Fruit fly (Drosophila melanogaster) whole organism, embryonic: ENCODE measurements around the gene Tengl3.

Source experiments
- Abd-B ChIP-seq: fragments of 200-800 bp; sonication (Bioruptor generic); optimal IDR thresholded peaks from 2 replicates; lab custom pipeline; 2018; ENCODE audit warnings: missing biosample characterization, mild to moderate bottlenecking, missing genetic modification characterization, moderate library complexity
- Atf-2 ChIP-seq: fragments of 200-800 bp; sonication (Bioruptor generic); optimal IDR thresholded peaks from 2 replicates; lab custom pipeline; 2016; ENCODE audit warnings: missing biosample characterization, missing genetic modification characterization
- B-H1 ChIP-seq: fragments of 200-800 bp; sonication (Bioruptor generic); IDR thresholded peaks from 3 replicates; pipeline ENCODE4 v1.3.6; 2022; ENCODE audit warnings: missing biosample characterization, missing genetic modification characterization
- Bdp1 ChIP-seq: fragments of 200-800 bp; sonication (Bioruptor generic); optimal IDR thresholded peaks from 3 replicates; lab custom pipeline; 2016; ENCODE audit warnings: missing biosample characterization, missing genetic modification characterization
- CG10147 ChIP-seq: fragments of 200-800 bp; sonication (Bioruptor generic); optimal IDR thresholded peaks from 2 replicates; lab custom pipeline; 2019; ENCODE audit warnings: missing biosample characterization, mild to moderate bottlenecking, missing genetic modification characterization, moderate library complexity
- CG10209 ChIP-seq: fragments of 200-800 bp; sonication (Bioruptor generic); optimal IDR thresholded peaks from 3 replicates; lab custom pipeline; 2017; ENCODE audit warnings: missing biosample characterization, mild to moderate bottlenecking, missing genetic modification characterization, missing genetic modification reagents
- CG10274 ChIP-seq: fragments of 200-800 bp; sonication (Bioruptor generic); optimal IDR thresholded peaks from 3 replicates; lab custom pipeline; 2017; ENCODE audit warnings: missing biosample characterization, mild to moderate bottlenecking, missing genetic modification characterization
- CG10431 ChIP-seq: fragments of 200-800 bp; sonication (Bioruptor generic); optimal IDR thresholded peaks from 3 replicates; lab custom pipeline; 2018; ENCODE audit warnings: missing biosample characterization, mild to moderate bottlenecking, missing genetic modification characterization
- CG11695 ChIP-seq: fragments of 200-800 bp; sonication (Bioruptor generic); IDR thresholded peaks from 3 replicates; pipeline ENCODE4 v1.3.6; 2022; ENCODE audit warnings: missing biosample characterization, missing genetic modification characterization
- CG12071 ChIP-seq: fragments of 200-800 bp; sonication (Bioruptor generic); optimal IDR thresholded peaks from 3 replicates; lab custom pipeline; 2018; ENCODE audit warnings: missing biosample characterization, mild to moderate bottlenecking, missing genetic modification characterization
- CG1603 ChIP-seq: fragments of 200-800 bp; sonication (Bioruptor generic); optimal IDR thresholded peaks from 2 replicates; lab custom pipeline; 2019; ENCODE audit warnings: missing biosample characterization, mild to moderate bottlenecking, missing genetic modification characterization, moderate library complexity
- CG31365 ChIP-seq: fragments of 200-800 bp; sonication (Bioruptor generic); optimal IDR thresholded peaks from 2 replicates; lab custom pipeline; 2018; ENCODE audit warnings: missing biosample characterization, mild to moderate bottlenecking, missing genetic modification characterization
- CG31441 ChIP-seq: fragments of 200-800 bp; sonication (Bioruptor generic); IDR thresholded peaks from 2 replicates; pipeline ENCODE4 v1.3.6; 2022; ENCODE audit warnings: missing biosample characterization, missing genetic modification characterization
- CG3726 ChIP-seq: fragments of 200-800 bp; sonication (Bioruptor generic); IDR thresholded peaks from 3 replicates; pipeline ENCODE4, ENCODE4 v1.3.6; 2022; ENCODE audit warnings: missing biosample characterization, missing genetic modification characterization
- CG4360 ChIP-seq: fragments of 200-800 bp; sonication (Bioruptor generic); IDR thresholded peaks from 2 replicates; pipeline ENCODE4 v1.3.6; 2022; ENCODE audit warnings: missing biosample characterization, missing genetic modification characterization
- CG4730 ChIP-seq: fragments of 200-800 bp; sonication (Bioruptor generic); IDR thresholded peaks from 2 replicates; pipeline ENCODE4 v1.3.6; 2022; ENCODE audit warnings: missing biosample characterization, missing genetic modification characterization
- CG4820 ChIP-seq: fragments of 200-800 bp; sonication (Bioruptor generic); optimal IDR thresholded peaks from 3 replicates; lab custom pipeline; 2016; ENCODE audit warnings: missing biosample characterization, missing genetic modification characterization
- CG4854 ChIP-seq: fragments of 200-800 bp; sonication (Bioruptor generic); optimal IDR thresholded peaks from 2 replicates; lab custom pipeline; 2016; ENCODE audit warnings: missing biosample characterization, missing genetic modification characterization, inconsistent platforms
- CG6654 ChIP-seq: fragments of 200-800 bp; sonication (Bioruptor generic); optimal IDR thresholded peaks from 2 replicates; lab custom pipeline; 2017; ENCODE audit warnings: missing biosample characterization, mild to moderate bottlenecking, missing genetic modification characterization
- CG6813 ChIP-seq: fragments of 200-800 bp; sonication (Bioruptor generic); optimal IDR thresholded peaks from 2 replicates; lab custom pipeline; 2017; ENCODE audit warnings: missing biosample characterization, missing genetic modification characterization, mild to moderate bottlenecking, moderate library complexity, missing genetic modification reagents
- CG7839 ChIP-seq: fragments of 200-800 bp; sonication (Bioruptor generic); optimal IDR thresholded peaks from 3 replicates; lab custom pipeline; 2018; ENCODE audit warnings: missing biosample characterization, mild to moderate bottlenecking, missing genetic modification characterization, moderate library complexity
- CG7963 ChIP-seq: fragments of 200-800 bp; sonication (Bioruptor generic); IDR thresholded peaks from 3 replicates; pipeline ENCODE4 v1.3.6; 2022; ENCODE audit warnings: missing biosample characterization, missing genetic modification characterization; ENCODE audit not compliant: partially characterized antibody
- CG9215 ChIP-seq: fragments of 200-800 bp; sonication (Bioruptor generic); IDR thresholded peaks from 2 replicates; pipeline ENCODE4 v1.3.6; 2022; ENCODE audit warnings: missing biosample characterization, missing genetic modification characterization
- Drgx ChIP-seq: fragments of 200-800 bp; sonication (Bioruptor generic); IDR thresholded peaks from 2 replicates; pipeline ENCODE4 v1.3.6; 2022; ENCODE audit warnings: missing biosample characterization, missing genetic modification characterization
- E2f1 ChIP-seq: fragments of 200-800 bp; sonication (Bioruptor generic); IDR thresholded peaks from 2 replicates; pipeline ENCODE4 v1.3.6; 2022; ENCODE audit warnings: missing biosample characterization, missing genetic modification characterization
- Gug ChIP-seq: fragments of 200-800 bp; sonication (Bioruptor generic); IDR thresholded peaks from 4 replicates; pipeline ENCODE4 v1.3.6; 2022; ENCODE audit warnings: missing biosample characterization, missing genetic modification characterization
- Hr39 ChIP-seq: fragments of >200 bp; optimal IDR thresholded peaks from 2 replicates; lab custom pipeline; 2017
- NK7.1 ChIP-seq: fragments of 200-800 bp; sonication (Bioruptor generic); optimal IDR thresholded peaks from 3 replicates; lab custom pipeline; 2016; ENCODE audit warnings: missing biosample characterization, missing genetic modification characterization
- Neu2 ChIP-seq: fragments of 200-800 bp; sonication (Bioruptor generic); optimal IDR thresholded peaks from 3 replicates; lab custom pipeline; 2016; ENCODE audit warnings: missing biosample characterization, missing genetic modification characterization, borderline replicate concordance
- Poxn ChIP-seq: fragments of 200-800 bp; sonication (Bioruptor generic); IDR thresholded peaks from 2 replicates; pipeline ENCODE4 v1.3.6; 2022; ENCODE audit warnings: missing biosample characterization, missing genetic modification characterization
- Sox102F ChIP-seq: fragments of 200-800 bp; sonication (Bioruptor generic); optimal IDR thresholded peaks from 2 replicates; lab custom pipeline; 2018; ENCODE audit warnings: missing biosample characterization, mild to moderate bottlenecking, missing genetic modification characterization, moderate library complexity
- bbx ChIP-seq: fragments of 200-800 bp; sonication (Bioruptor generic); IDR thresholded peaks from 2 replicates; pipeline ENCODE4 v1.3.6; 2022; ENCODE audit warnings: missing biosample characterization, missing genetic modification characterization; ENCODE audit not compliant: partially characterized antibody
- bcd ChIP-seq: fragments of 200-800 bp; sonication (Bioruptor generic); optimal IDR thresholded peaks from 2 replicates; lab custom pipeline; 2017; ENCODE audit warnings: missing biosample characterization, mild to moderate bottlenecking, missing genetic modification characterization
- bigmax ChIP-seq: fragments of 200-800 bp; sonication (Bioruptor generic); optimal IDR thresholded peaks from 2 replicates; lab custom pipeline; 2018; ENCODE audit warnings: missing biosample characterization, mild to moderate bottlenecking, missing genetic modification characterization
- chinmo ChIP-seq: fragments of 200-800 bp; sonication (Bioruptor generic); IDR thresholded peaks from 4 replicates; pipeline ENCODE4 v1.3.6; 2022; ENCODE audit warnings: missing biosample characterization, missing genetic modification characterization; ENCODE audit not compliant: partially characterized antibody
- crp ChIP-seq, 2 experiments: fragments of 200-800 bp; sonication (Bioruptor generic); optimal IDR thresholded peaks; 2 replicates in 1 of 2; 3 replicates in 1 of 2; lab custom pipeline; 2017; ENCODE audit warnings: missing biosample characterization in 2 of 2, missing genetic modification characterization in 2 of 2, mild to moderate bottlenecking in 1 of 2, moderate library complexity in 1 of 2
- disco-r ChIP-seq: fragments of 200-800 bp; sonication (Bioruptor generic); optimal IDR thresholded peaks from 2 replicates; lab custom pipeline; 2016; ENCODE audit warnings: missing biosample characterization, missing genetic modification characterization
- dmrt11E ChIP-seq: fragments of 200-800 bp; sonication (Bioruptor generic); optimal IDR thresholded peaks from 3 replicates; lab custom pipeline; 2018; ENCODE audit warnings: missing biosample characterization, mild to moderate bottlenecking, missing genetic modification characterization, moderate library complexity
- dpn ChIP-seq, 2 experiments: fragments of 200-800 bp; sonication (Bioruptor generic); optimal IDR thresholded peaks; 3 replicates each; lab custom pipeline; 2016; ENCODE audit warnings: missing biosample characterization in 2 of 2, missing genetic modification characterization in 2 of 2
- ems ChIP-seq: fragments of 200-800 bp; sonication (Bioruptor generic); optimal IDR thresholded peaks from 3 replicates; lab custom pipeline; 2016; ENCODE audit warnings: missing biosample characterization, missing genetic modification characterization
- kni ChIP-seq: fragments of 200-800 bp; sonication (Bioruptor generic); optimal IDR thresholded peaks from 3 replicates; lab custom pipeline; 2017; ENCODE audit warnings: mild to moderate bottlenecking, missing biosample characterization, missing genetic modification reagents, missing genetic modification characterization
- org-1 ChIP-seq: fragments of 200-800 bp; sonication (Bioruptor generic); optimal IDR thresholded peaks from 2 replicates; lab custom pipeline; 2017; ENCODE audit warnings: missing biosample characterization, missing genetic modification characterization
- pb ChIP-seq: fragments of 200-800 bp; sonication (Bioruptor generic); optimal IDR thresholded peaks from 3 replicates; lab custom pipeline; 2016; ENCODE audit warnings: missing biosample characterization, missing genetic modification characterization
- schlank ChIP-seq: fragments of 200-800 bp; sonication (Bioruptor generic); optimal IDR thresholded peaks from 2 replicates; lab custom pipeline; 2018; ENCODE audit warnings: missing biosample characterization, mild to moderate bottlenecking, missing genetic modification characterization
- seq ChIP-seq: fragments of 200-800 bp; sonication (Bioruptor generic); IDR thresholded peaks from 2 replicates; pipeline ENCODE4 v1.3.6; 2022; ENCODE audit warnings: missing biosample characterization, missing genetic modification characterization
- slp2 ChIP-seq: fragments of 200-800 bp; sonication (Bioruptor generic); optimal IDR thresholded peaks from 2 replicates; lab custom pipeline; 2016; ENCODE audit warnings: missing biosample characterization, missing genetic modification characterization
- stc ChIP-seq: fragments of 200-800 bp; sonication (Bioruptor generic); IDR thresholded peaks from 2 replicates; pipeline ENCODE4 v1.3.6; 2022; ENCODE audit warnings: missing biosample characterization, missing genetic modification characterization
- trh ChIP-seq: fragments of 200-800 bp; sonication (Bioruptor generic); optimal IDR thresholded peaks from 2 replicates; lab custom pipeline; 2016; ENCODE audit warnings: missing biosample characterization, missing genetic modification characterization
- vfl ChIP-seq: fragments of 200-800 bp; sonication (Bioruptor generic); optimal IDR thresholded peaks from 2 replicates; lab custom pipeline; 2016; ENCODE audit warnings: missing biosample characterization, missing genetic modification characterization
- vnd ChIP-seq: fragments of 200-800 bp; sonication (Bioruptor generic); IDR thresholded peaks from 3 replicates; pipeline ENCODE4 v1.3.6; 2022; ENCODE audit warnings: missing biosample characterization, missing genetic modification characterization; ENCODE audit not compliant: partially characterized antibody

The Tengl3 gene

dm6 chr2L:2221649-2222150 is 16.4 kb downstream of the Tengl3 start (continued):
- TF ChIP-seq E2f1, result peak; percentile 96
- TF ChIP-seq dmrt11E, result peak; percentile 89
- TF ChIP-seq CG6654, result peak; percentile 81
- TF ChIP-seq bbx (GFP tag; lab: Robert Waterston, UW), result no peak
- TF ChIP-seq Hr39, result no peak
- TF ChIP-seq CG7963 (GFP tag; lab: Robert Waterston, UW), result no peak
- peak; percentile 86 for TF ChIP-seq CG31365
- TF ChIP-seq CG4820 (GFP tag; lab: Kevin White, UChicago), result peak; percentile 93
- peak; percentile 94 for TF ChIP-seq CG31441 (GFP tag; lab: Robert Waterston, UW)
- TF ChIP-seq bcd (GFP tag; lab: Kevin White, UChicago), result peak; percentile 95
- peak; percentile 92 for TF ChIP-seq Abd-B (GFP tag; lab: Kevin White, UChicago)
- TF ChIP-seq CG4360 (GFP tag; lab: Robert Waterston, UW), result peak; percentile 80
- TF ChIP-seq CG10147 (GFP tag; lab: Kevin White, UChicago), result peak; percentile 95
- peak; percentile 94 for TF ChIP-seq ems (GFP tag; lab: Kevin White, UChicago)
- peak; percentile 89 for TF ChIP-seq NK7.1 (GFP tag; lab: Kevin White, UChicago)
- TF ChIP-seq CG10274 (GFP tag; lab: Kevin White, UChicago), result peak; percentile 83
- TF ChIP-seq CG4730, result peak; percentile 95
- peak; percentile 96 for TF ChIP-seq schlank (tag; lab: Kevin White, UChicago)
- TF ChIP-seq slp2, result peak; percentile 90
- TF ChIP-seq Atf-2, result peak; percentile 94
- peak; percentile 95 to 97 for TF ChIP-seq dpn (GFP tag; optimal IDR thresholded peaks at IDR 0.05; lab: Kevin White, UChicago)
- peak; percentile 99 for TF ChIP-seq Drgx (GFP tag; lab: Robert Waterston, UW)
- TF ChIP-seq CG12071, result peak; percentile 95
- TF ChIP-seq crp (GFP tag; optimal IDR thresholded peaks at IDR 0.05; lab: Kevin White, UChicago), result peak in 1 of 2 experiments; percentile 73
- peak; percentile 98 for TF ChIP-seq CG11695 (GFP tag; lab: Robert Waterston, UW)
- peak; percentile 60 for TF ChIP-seq kni
- TF ChIP-seq CG10209 (GFP tag; lab: Kevin White, UChicago), result peak; percentile 98
- peak; percentile 91 for TF ChIP-seq CG4854
- TF ChIP-seq trh (GFP tag; lab: Kevin White, UChicago), result peak; percentile 94
- TF ChIP-seq vnd (GFP tag; lab: Robert Waterston, UW), result no peak
- peak; percentile 96 for TF ChIP-seq vfl (GFP tag; lab: Kevin White, UChicago)
- peak; percentile 88 for TF ChIP-seq pb (GFP tag; lab: Kevin White, UChicago)
- TF ChIP-seq B-H1, result peak; percentile 97
- TF ChIP-seq CG1603 (tag; lab: Kevin White, UChicago), result peak; percentile 96
- peak; percentile 94 for TF ChIP-seq CG3726 (GFP tag; lab: Robert Waterston, UW)
- peak; percentile 94 for TF ChIP-seq Gug (GFP tag; lab: Robert Waterston, UW)
- TF ChIP-seq disco-r (GFP tag; lab: Kevin White, UChicago), result peak; percentile 96
- peak; percentile 98 for TF ChIP-seq CG7839 (tag; lab: Kevin White, UChicago)
- peak; percentile 91; the same call in 3 of the 4 replicates for TF ChIP-seq chinmo (GFP tag; lab: Robert Waterston, UW)
- TF ChIP-seq Bdp1, result peak; percentile 93
- peak; percentile 97 for TF ChIP-seq Sox102F (GFP tag; lab: Kevin White, UChicago)
- TF ChIP-seq seq (GFP tag; lab: Robert Waterston, UW), result peak; percentile 98
- peak; percentile 72 for TF ChIP-seq CG10431 (GFP tag; lab: Kevin White, UChicago)
- peak; percentile 65 for TF ChIP-seq bigmax
- peak; percentile 90 for TF ChIP-seq Poxn (GFP tag; lab: Robert Waterston, UW)
- TF ChIP-seq CG6813, result peak; percentile 94
- TF ChIP-seq org-1 (GFP tag; lab: Kevin White, UChicago), result peak; percentile 96
- peak; percentile 96 for TF ChIP-seq stc (GFP tag; lab: Robert Waterston, UW)
- TF ChIP-seq CG9215 (GFP tag; lab: Robert Waterston, UW), result peak; percentile 93
- peak; percentile 34 for TF ChIP-seq Neu2 (GFP tag; lab: Kevin White, UChicago)
